Fruit fly (Drosophila melanogaster): ENCODE data around the gene Ctl2.
A peak's percentile ranks its signal among the peaks of the same experiment; 100 is the strongest.

The Ctl2 gene

dm6 chr3R:29146710-29147109 lies 23.5 kb downstream of the Ctl2 start, which contains the start of gene CG14511 (continued):
- TF ChIP-seq Nf-YB (GFP tag; optimal IDR thresholded peaks at IDR 0.05) = no peak
- TF ChIP-seq CG6689 (GFP tag; IDR thresholded peaks at IDR 0.05) = no peak
- peak; percentile 96 for TF ChIP-seq CG9437 (GFP tag; optimal IDR thresholded peaks at IDR 0.05)
- peak in 1 of 2 experiments; percentile 81 for TF ChIP-seq crp (GFP tag; optimal IDR thresholded peaks at IDR 0.05)
- TF ChIP-seq E2f2 (GFP tag; IDR thresholded peaks at IDR 0.05) = peak; percentile 77
- TF ChIP-seq pzg (GFP tag; optimal IDR thresholded peaks at IDR 0.05) = peak; percentile 26
- TF ChIP-seq MESR4 (GFP tag; optimal IDR thresholded peaks at IDR 0.05) = peak; percentile 0
- no peak for TF ChIP-seq CG2875 (GFP tag; optimal IDR thresholded peaks at IDR 0.05)
- peak; percentile 83 for TF ChIP-seq scrt (GFP tag; optimal IDR thresholded peaks at IDR 0.05)
- peak; percentile 29 for TF ChIP-seq Blimp-1 (GFP tag; optimal IDR thresholded peaks at IDR 0.05)
- TF ChIP-seq sr (GFP tag; IDR thresholded peaks at IDR 0.05) = no peak
- TF ChIP-seq CG17186 (GFP tag; optimal IDR thresholded peaks at IDR 0.05) = no peak
- TF ChIP-seq CG14860 (GFP tag; IDR thresholded peaks at IDR 0.05; ENCODE audit: partially characterized antibody) = 0 out of 3 replicates have a peak, but pooled peaks have one; percentile 18
- peak; percentile 30; the same call in 1 of the 2 replicates for TF ChIP-seq bbx (GFP tag; IDR thresholded peaks at IDR 0.05; ENCODE audit: partially characterized antibody)

- TF ChIP-seq CG33557 (GFP tag; optimal IDR thresholded peaks at IDR 0.05) (no peak), en (GFP tag; optimal IDR thresholded peaks at IDR 0.05) (peak; percentile 40), CG15514 (GFP tag; optimal IDR thresholded peaks at IDR 0.05) (peak; percentile 90), CG8281 (tag; optimal IDR thresholded peaks at IDR 0.05) (no peak), CG17385 (GFP tag; optimal IDR thresholded peaks at IDR 0.05) (no peak), usp (GFP tag; optimal IDR thresholded peaks at IDR 0.05) (no peak), MBD-R2 (GFP tag; IDR thresholded peaks at IDR 0.05) (peak; percentile 95), row (GFP tag; IDR thresholded peaks at IDR 0.05) (peak; percentile 59), NfI (GFP tag; optimal IDR thresholded peaks at IDR 0.05) (peak; percentile 39), MTF-1 (GFP tag; optimal IDR thresholded peaks at IDR 0.05; ENCODE audit: borderline replicate concordance) (peak; percentile 45), btn (GFP tag; optimal IDR thresholded peaks at IDR 0.05) (no peak), vvl (GFP tag; IDR thresholded peaks at IDR 0.05) (peak; percentile 83), HLH54F (GFP tag; optimal IDR thresholded peaks at IDR 0.05) (peak; percentile 44), HmgZ (tag; optimal IDR thresholded peaks at IDR 0.05) (peak; percentile 89), CG17328 (GFP tag; IDR thresholded peaks at IDR 0.05) (peak; percentile 40; the same call in 1 of the 2 replicates), danr (GFP tag; IDR thresholded peaks at IDR 0.05) (no peak), CG6272 (GFP tag; IDR thresholded peaks at IDR 0.05) (peak; percentile 41; the same call in 1 of the 2 replicates), YL-1 (GFP tag; optimal IDR thresholded peaks at IDR 0.05) (peak; percentile 94), Chrac-16 (GFP tag; optimal IDR thresholded peaks at IDR 0.05) (peak; percentile 36), Lhr (GFP tag; optimal IDR thresholded peaks at IDR 0.05) (peak; percentile 89), Atf6 (GFP tag; IDR thresholded peaks at IDR 0.05) (peak; percentile 30; the same call in 1 of the 2 replicates), sd (tag; optimal IDR thresholded peaks at IDR 0.05) (no peak), wek (GFP tag; optimal IDR thresholded peaks at IDR 0.05) (no peak), dimm (GFP tag; IDR thresholded peaks at IDR 0.05) (no peak), toy (GFP tag; IDR thresholded peaks at IDR 0.05) (no peak), CG4328 (GFP tag; optimal IDR thresholded peaks at IDR 0.05) (no peak), CG10321 (GFP tag; IDR thresholded peaks at IDR 0.05) (no peak), CG7745 (tag; optimal IDR thresholded peaks at IDR 0.05) (no peak), Optix (GFP tag; IDR thresholded peaks at IDR 0.05) (no peak), nom (GFP tag; optimal IDR thresholded peaks at IDR 0.05) (peak; percentile 51), lov (optimal IDR thresholded peaks at IDR 0.05) (no peak), lov (GFP tag; IDR thresholded peaks at IDR 0.05) (no peak), corto (GFP tag; optimal IDR thresholded peaks at IDR 0.05) (no peak), CG10565 (GFP tag; optimal IDR thresholded peaks at IDR 0.05) (no peak), CG3281 (GFP tag; optimal IDR thresholded peaks at IDR 0.05) (no peak), CG17802 (tag; optimal IDR thresholded peaks at IDR 0.05) (no peak)
Observed at dm6 chr3R:29148072-29148471, 24.9 kb downstream of the Ctl2 start, which contains the start of the genes CG11882 and Pglym78. TSS of gene CG11882 (minus strand) at chr3R:29148172. TSS of gene Pglym78 (plus strand) at chr3R:29148248.
